Fruit fly (Drosophila melanogaster): ENCODE results near the gene Mettl3.

DNA sequence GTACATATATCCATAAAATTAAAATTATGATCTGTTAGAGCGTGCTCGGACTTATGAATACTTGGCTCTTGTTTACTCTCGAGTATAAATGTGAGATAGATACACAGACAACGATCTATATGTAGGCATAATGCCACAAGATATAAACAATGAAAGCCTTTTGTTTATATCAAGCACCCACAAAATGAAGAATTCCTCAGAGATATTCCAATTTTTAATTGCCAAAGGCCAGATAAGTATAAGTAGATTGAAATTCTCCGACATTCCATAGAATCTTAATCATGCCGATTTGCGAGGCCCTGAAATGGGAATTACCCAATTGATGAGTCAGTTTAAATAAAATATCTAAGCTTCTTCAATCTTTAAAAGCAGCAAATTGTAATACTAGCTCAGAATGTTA lies 10.1 kb upstream of the Mettl3 start:
- TF ChIP-seq CG11617 (GFP tag; optimal IDR thresholded peaks at IDR 0.05): no peak
- no peak for TF ChIP-seq Mnt (GFP tag; optimal IDR thresholded peaks at IDR 0.05)
- no peak for TF ChIP-seq tj (GFP tag; optimal IDR thresholded peaks at IDR 0.05)
- no peak for TF ChIP-seq toe (GFP tag; optimal IDR thresholded peaks at IDR 0.05)
- TF ChIP-seq CG1620 (GFP tag; optimal IDR thresholded peaks at IDR 0.05): no peak
- no peak for TF ChIP-seq CG7101 (tag; optimal IDR thresholded peaks at IDR 0.05)
- no peak for TF ChIP-seq Clk (GFP tag; optimal IDR thresholded peaks at IDR 0.05)
- no peak for TF ChIP-seq pad (GFP tag; optimal IDR thresholded peaks at IDR 0.05)
- TF ChIP-seq CG12768 (GFP tag; optimal IDR thresholded peaks at IDR 0.05): no peak
- no peak for TF ChIP-seq Hr96 (GFP tag; optimal IDR thresholded peaks at IDR 0.05)
- no peak for TF ChIP-seq ovo (GFP tag; optimal IDR thresholded peaks at IDR 0.05)
- TF ChIP-seq bab1 (GFP tag; optimal IDR thresholded peaks at IDR 0.05): no peak
- no peak for TF ChIP-seq CG7045 (GFP tag; optimal IDR thresholded peaks at IDR 0.05)
